Fruit fly (Drosophila melanogaster) whole organism, wandering third instar larva: ENCODE data around the gene Set.

Experiments
- Abd-B ChIP-seq: fragments of >200 bp; optimal IDR thresholded peaks from 2 replicates; lab custom pipeline; 2017; ENCODE audit warnings: missing biosample characterization, missing genetic modification characterization
- CG32264 ChIP-seq: fragments of 200-800 bp; sonication (Bioruptor generic); optimal IDR thresholded peaks from 2 replicates; lab custom pipeline; 2016; ENCODE audit warnings: missing biosample characterization, missing genetic modification characterization
- CG9705 ChIP-seq: fragments of 200-800 bp; sonication (Bioruptor generic); optimal IDR thresholded peaks from 2 replicates; lab custom pipeline; 2018; ENCODE audit warnings: missing biosample characterization, mild to moderate bottlenecking, missing genetic modification characterization
- CrebA ChIP-seq: fragments of 200-800 bp; sonication (Bioruptor generic); optimal IDR thresholded peaks from 2 replicates; lab custom pipeline; 2016; ENCODE audit warnings: missing biosample characterization, mild to moderate bottlenecking, missing genetic modification characterization, borderline replicate concordance
- Dif ChIP-seq: fragments of 200-275, 200-300 bp; sonication (Bioruptor generic); optimal IDR thresholded peaks from 2 replicates; lab custom pipeline; 2018; ENCODE audit warnings: missing biosample characterization, missing genetic modification characterization; ENCODE audit not compliant: partially characterized antibody
- HLH106 ChIP-seq: fragments of 200-800 bp; optimal IDR thresholded peaks from 3 replicates; lab custom pipeline; 2019; ENCODE audit warnings: missing biosample characterization, mild to moderate bottlenecking, missing genetic modification characterization, moderate library complexity
- Hnf4 ChIP-seq: fragments of 200-800 bp; sonication (Bioruptor generic); optimal IDR thresholded peaks from 2 replicates; lab custom pipeline; 2016; ENCODE audit warnings: missing biosample characterization, mild to moderate bottlenecking, missing genetic modification characterization
- Hr78 ChIP-seq: fragments of >200 bp; optimal IDR thresholded peaks from 2 replicates; lab custom pipeline; 2017; ENCODE audit warnings: missing biosample characterization, missing genetic modification characterization
- Hr83 ChIP-seq: fragments of 200-300 bp; sonication (Bioruptor generic); optimal IDR thresholded peaks from 2 replicates; lab custom pipeline; 2016; ENCODE audit warnings: missing biosample characterization, mild to moderate bottlenecking, missing genetic modification characterization, moderate library complexity; ENCODE audit not compliant: poor library complexity, severe bottlenecking
- Jra ChIP-seq: sonication (Bioruptor generic); optimal IDR thresholded peaks from 2 replicates; lab custom pipeline; 2016; ENCODE audit warnings: missing biosample characterization, missing genetic modification characterization
- Mio ChIP-seq: sonication (Bioruptor generic); optimal IDR thresholded peaks from 2 replicates; lab custom pipeline; 2016; ENCODE audit warnings: missing biosample characterization, missing genetic modification characterization
- Myc ChIP-seq: fragments of >200 bp; optimal IDR thresholded peaks from 2 replicates; lab custom pipeline; 2017
- N ChIP-seq: fragments of >200 bp; optimal IDR thresholded peaks from 2 replicates; lab custom pipeline; 2018; ENCODE audit warnings: missing biosample characterization, missing external identifiers, missing genetic modification characterization
- OdsH ChIP-seq: fragments of 200-800 bp; sonication (Bioruptor generic); optimal IDR thresholded peaks from 2 replicates; lab custom pipeline; 2016; ENCODE audit warnings: missing biosample characterization, mild to moderate bottlenecking, missing genetic modification characterization
- Rel ChIP-seq, 2 experiments: fragments of 200-800 bp; sonication (Bioruptor generic) in 1 of 2; optimal IDR thresholded peaks; 2 replicates in 1 of 2; 3 replicates in 1 of 2; lab custom pipeline; 2016 to 2019; ENCODE audit warnings: mild to moderate bottlenecking in 2 of 2, missing biosample characterization in 2 of 2, missing genetic modification characterization in 2 of 2, moderate library complexity in 1 of 2
- Sp1 ChIP-seq: fragments of 200-800 bp; sonication (Bioruptor generic); optimal IDR thresholded peaks from 3 replicates; lab custom pipeline; 2019; ENCODE audit warnings: missing biosample characterization, mild to moderate bottlenecking, missing genetic modification characterization, moderate library complexity
- br ChIP-seq: fragments of 200-800 bp; sonication (Bioruptor generic); optimal IDR thresholded peaks from 2 replicates; lab custom pipeline; 2016; ENCODE audit warnings: missing biosample characterization, missing genetic modification characterization
- brk ChIP-seq: fragments of 200-800 bp; sonication (Bioruptor generic); optimal IDR thresholded peaks from 2 replicates; lab custom pipeline; 2016; ENCODE audit warnings: missing biosample characterization, mild to moderate bottlenecking, missing genetic modification characterization
- dl ChIP-seq, 2 experiments: fragments of 175-275, 200-275 bp in 1 of 2; fragments of 200-275 bp in 1 of 2; sonication (Bioruptor generic); optimal IDR thresholded peaks; lab custom pipeline; 2018; ENCODE audit warnings: mild to moderate bottlenecking in 2 of 2, missing biosample characterization in 2 of 2, missing genetic modification characterization in 2 of 2, moderate library complexity in 2 of 2; ENCODE audit not compliant: partially characterized antibody in 2 of 2, insufficient read depth in 1 of 2
- dmrt93B ChIP-seq: fragments of 200-800 bp; sonication (Bioruptor generic); optimal IDR thresholded peaks from 2 replicates; lab custom pipeline; 2018; ENCODE audit warnings: missing biosample characterization, mild to moderate bottlenecking, missing genetic modification characterization
- dsf ChIP-seq: sonication (Bioruptor generic); optimal IDR thresholded peaks from 2 replicates; lab custom pipeline; 2016; ENCODE audit warnings: missing biosample characterization, missing genetic modification characterization, borderline replicate concordance
- ey ChIP-seq: fragments of 200-800 bp; sonication (Bioruptor generic); optimal IDR thresholded peaks from 2 replicates; lab custom pipeline; 2016; ENCODE audit warnings: missing biosample characterization, missing genetic modification characterization
- foxo ChIP-seq, 2 experiments: fragments of 200-800 bp; sonication (Bioruptor generic); optimal IDR thresholded peaks; 2 replicates in 1 of 2; 3 replicates in 1 of 2; lab custom pipeline; 2016 to 2017; ENCODE audit warnings: missing biosample characterization in 2 of 2, missing genetic modification characterization in 2 of 2
- fru ChIP-seq: fragments of 200-800 bp; sonication (Bioruptor generic); optimal IDR thresholded peaks from 3 replicates; lab custom pipeline; 2016; ENCODE audit warnings: missing biosample characterization, mild to moderate bottlenecking, missing genetic modification characterization
- h ChIP-seq: fragments of 200-800 bp; sonication (Bioruptor generic); optimal IDR thresholded peaks from 3 replicates; lab custom pipeline; 2016; ENCODE audit warnings: missing biosample characterization, mild to moderate bottlenecking, missing genetic modification characterization
- pan ChIP-seq: fragments of >200 bp; optimal IDR thresholded peaks from 2 replicates; lab custom pipeline; 2017
- psq ChIP-seq: fragments of 200-800 bp; sonication (Bioruptor generic); optimal IDR thresholded peaks from 3 replicates; lab custom pipeline; 2017; ENCODE audit warnings: missing biosample characterization, mild to moderate bottlenecking, missing genetic modification characterization, moderate library complexity
- rgr ChIP-seq: fragments of 200-800 bp; sonication (Bioruptor generic); optimal IDR thresholded peaks from 3 replicates; lab custom pipeline; 2016; ENCODE audit warnings: missing biosample characterization, mild to moderate bottlenecking, missing genetic modification characterization
- sage ChIP-seq: fragments of 200-800 bp; sonication (Bioruptor generic); optimal IDR thresholded peaks from 2 replicates; lab custom pipeline; 2016; ENCODE audit warnings: missing biosample characterization, mild to moderate bottlenecking, missing genetic modification characterization
- sv ChIP-seq: fragments of 200-800 bp; sonication (Bioruptor generic); optimal IDR thresholded peaks from 3 replicates; lab custom pipeline; 2016; ENCODE audit warnings: missing biosample characterization, missing genetic modification characterization
- usp ChIP-seq: fragments of >200 bp; optimal IDR thresholded peaks from 2 replicates; lab custom pipeline; 2017; ENCODE audit warnings: missing biosample characterization, missing genetic modification characterization
- woc ChIP-seq: sonication (Bioruptor generic); optimal IDR thresholded peaks from 2 replicates; lab custom pipeline; 2016; ENCODE audit warnings: missing biosample characterization, mild to moderate bottlenecking, missing genetic modification characterization

Gene Set

dm6 chr3R:15250454-15250853, 12.9 kb upstream of the Set start:
- TF ChIP-seq HLH106 (tag; lab: Kevin White, UChicago), result peak; percentile 61
- no peak for TF ChIP-seq dmrt93B (GFP tag; lab: Kevin White, UChicago)
- peak; percentile 14 for TF ChIP-seq br (GFP tag; lab: Kevin White, UChicago)
- TF ChIP-seq fru (GFP tag; lab: Kevin White, UChicago), result peak; percentile 60
- peak; percentile 11 for TF ChIP-seq Dif (GFP tag; lab: Kevin White, UChicago)
- TF ChIP-seq OdsH (GFP tag; lab: Kevin White, UChicago), result peak; percentile 55
- TF ChIP-seq psq (GFP tag; lab: Kevin White, UChicago), result peak; percentile 61
- TF ChIP-seq usp (GFP tag; lab: Kevin White, UChicago), result no peak
- TF ChIP-seq sv (GFP tag; lab: Kevin White, UChicago), result peak; percentile 30
- TF ChIP-seq ey (GFP tag; lab: Kevin White, UChicago), result peak; percentile 37

dm6 chr3R:15263946-15264345, 594 bp downstream of the Set start:
- TF ChIP-seq Hr83, result no peak
- TF ChIP-seq pan, result no peak
- TF ChIP-seq rgr (GFP tag; lab: Kevin White, UChicago), result no peak
- no peak for TF ChIP-seq CG9705 (GFP tag; lab: Kevin White, UChicago)
- no peak for TF ChIP-seq ey (GFP tag; lab: Kevin White, UChicago)
- no peak for TF ChIP-seq h (GFP tag; lab: Kevin White, UChicago)
- no peak for TF ChIP-seq woc (GFP tag; lab: Kevin White, UChicago)
- TF ChIP-seq Dif (GFP tag; lab: Kevin White, UChicago), result no peak
- TF ChIP-seq Abd-B, result no peak
- TF ChIP-seq Myc, result no peak
- TF ChIP-seq Hnf4 (GFP tag; lab: Kevin White, UChicago), result no peak
- TF ChIP-seq Hr78 (GFP tag; lab: Kevin White, UChicago), result no peak

- TF ChIP-seq CG32264 (GFP tag; lab: Kevin White, UChicago) (no peak), h (GFP tag; lab: Kevin White, UChicago) (no peak), Sp1 (peak; percentile 28), Rel (GFP tag; optimal IDR thresholded peaks at IDR 0.05; lab: Kevin White, UChicago) (no peak), Rel (tag; optimal IDR thresholded peaks at IDR 0.05; lab: Kevin White, UChicago) (peak; percentile 43), HLH106 (tag; lab: Kevin White, UChicago) (peak; percentile 27), sv (GFP tag; lab: Kevin White, UChicago) (no peak), Myc (peak; percentile 73)
Measured at dm6 chr3R:15265406-15266040, 2.2 kb downstream of the Set start, which contains the start of gene ATPsynO. Gene ATPsynO, plus strand, starts transcription at chr3R:15265591.

- peak; percentile 22 for TF ChIP-seq Hr83
- TF ChIP-seq Jra (GFP tag; lab: Kevin White, UChicago), result no peak
- TF ChIP-seq, all 38 proteins: peak for 1
Measured at dm6 chr3R:15268426-15268825, 5.1 kb downstream of the Set start, which contains the start of the genes CG14864 and Zip88E. Gene CG14864, minus strand, starts transcription at chr3R:15268538. Gene Zip88E, plus strand, starts transcription at chr3R:15268662.

- TF ChIP-seq h (GFP tag; lab: Kevin White, UChicago) (no peak), dsf (GFP tag; lab: Kevin White, UChicago) (no peak), br (GFP tag; lab: Kevin White, UChicago) (no peak), fru (GFP tag; lab: Kevin White, UChicago) (no peak), brk (GFP tag; lab: Kevin White, UChicago) (no peak), usp (GFP tag; lab: Kevin White, UChicago) (no peak), OdsH (GFP tag; lab: Kevin White, UChicago) (no peak), CG9705 (GFP tag; lab: Kevin White, UChicago) (no peak), Abd-B (no peak)
Measured at dm6 chr3R:15268856-15269255, 5.5 kb downstream of the Set start.

dm6 chr3R:15275158-15275623, 11.8 kb downstream of the Set start, which contains the start of the genes Cp190 and CG4338:
Gene Cp190, minus strand, starts transcription at chr3R:15275241.
Gene CG4338, plus strand, starts transcription at chr3R:15275522.
- TF ChIP-seq pan (no peak), dl (GFP tag; optimal IDR thresholded peaks at IDR 0.05; lab: Kevin White, UChicago; ENCODE audit: insufficient read depth in 1 of 2, partially characterized antibody in 2 of 2) (no peak), psq (GFP tag; lab: Kevin White, UChicago) (peak; percentile 95), foxo (GFP tag; optimal IDR thresholded peaks at IDR 0.05; lab: Kevin White, UChicago) (peak; percentile 64 to 98), CG32264 (GFP tag; lab: Kevin White, UChicago) (peak; percentile 85), rgr (GFP tag; lab: Kevin White, UChicago) (peak; percentile 98), N (no peak), fru (GFP tag; lab: Kevin White, UChicago) (peak; percentile 96), Sp1 (peak; percentile 99), CG9705 (GFP tag; lab: Kevin White, UChicago) (peak; percentile 98), Myc (peak; percentile 34), Mio (peak; percentile 48), Jra (GFP tag; lab: Kevin White, UChicago) (peak; percentile 80), Dif (GFP tag; lab: Kevin White, UChicago) (no peak), sage (GFP tag; lab: Kevin White, UChicago) (no peak), Hr78 (GFP tag; lab: Kevin White, UChicago) (no peak), woc (GFP tag; lab: Kevin White, UChicago) (peak; percentile 97), brk (GFP tag; lab: Kevin White, UChicago) (no peak), HLH106 (tag; lab: Kevin White, UChicago) (peak; percentile 99), Hr83 (peak; percentile 69), Rel (GFP tag; optimal IDR thresholded peaks at IDR 0.05; lab: Kevin White, UChicago) (peak; percentile 78), Rel (tag; optimal IDR thresholded peaks at IDR 0.05; lab: Kevin White, UChicago) (peak; percentile 92), usp (GFP tag; lab: Kevin White, UChicago) (no peak), CrebA (no peak), Abd-B (no peak), dsf (GFP tag; lab: Kevin White, UChicago) (peak; percentile 90)
